Worm (Caenorhabditis elegans) whole organism, young adult: Measurements from ENCODE around the gene F58E6.11.

Source experiments
- F22D6.2 ChIP-seq: sonication (generic microtip); optimal IDR thresholded peaks from 2 replicates; lab custom pipeline; 2016; ENCODE audit warnings: mild to moderate bottlenecking, missing genetic modification characterization, missing compliant biosample characterization
- F49E8.2 ChIP-seq: sonication (generic microtip); optimal IDR thresholded peaks from 3 replicates; lab custom pipeline; 2017; ENCODE audit warnings: missing genetic modification characterization, mild to moderate bottlenecking, missing compliant biosample characterization, antibody characterized with exemption, moderate library complexity; ENCODE audit not compliant: insufficient read depth
- Y67H2A.10 ChIP-seq: fragments of 200-800 bp; sonication (Bioruptor generic); conservative IDR thresholded peaks from 2 replicates; pipeline ENCODE4 v1.3.6; 2022; ENCODE audit warnings: missing genetic modification reagents, missing genetic modification characterization, missing compliant biosample characterization
- Y79H2A.3 ChIP-seq: fragments of 200-800 bp; sonication (Bioruptor generic); conservative IDR thresholded peaks from 2 replicates; pipeline ENCODE4 v1.3.6; 2022; ENCODE audit warnings: missing genetic modification reagents, missing genetic modification characterization, missing compliant biosample characterization
- Y95B8A.8 ChIP-seq: fragments of 200-800 bp; sonication (Bioruptor generic); IDR thresholded peaks from 2 replicates; pipeline ENCODE4 v1.3.6; 2022; ENCODE audit warnings: missing genetic modification reagents, missing genetic modification characterization, missing compliant biosample characterization
- bed-2 ChIP-seq: fragments of 200-800 bp; sonication (Bioruptor generic); IDR thresholded peaks from 2 replicates; pipeline ENCODE4 v1.3.6; 2022; ENCODE audit warnings: missing genetic modification reagents, missing genetic modification characterization, missing compliant biosample characterization
- cebp-2 ChIP-seq: fragments of 200-800 bp; sonication (Bioruptor generic); IDR thresholded peaks from 2 replicates; pipeline ENCODE4 v1.3.6; 2022; ENCODE audit warnings: missing genetic modification characterization, missing compliant biosample characterization
- ceh-100 ChIP-seq: fragments of 200-800 bp; sonication (Bioruptor generic); IDR thresholded peaks from 2 replicates; pipeline ENCODE4 v1.3.6; 2022; ENCODE audit warnings: missing genetic modification reagents, missing genetic modification characterization, missing compliant biosample characterization
- ceh-40 ChIP-seq: fragments of 200-800 bp; sonication (Bioruptor generic); IDR thresholded peaks from 2 replicates; pipeline ENCODE4 v1.3.6; 2022; ENCODE audit warnings: missing genetic modification characterization, missing compliant biosample characterization
- ceh-79 ChIP-seq: sonication (generic microtip); optimal IDR thresholded peaks from 2 replicates; lab custom pipeline; 2017; ENCODE audit warnings: mild to moderate bottlenecking, missing genetic modification characterization, missing compliant biosample characterization
- chd-7 ChIP-seq: sonication (generic microtip); optimal IDR thresholded peaks from 2 replicates; lab custom pipeline; 2016; ENCODE audit warnings: mild to moderate bottlenecking, missing genetic modification characterization, moderate library complexity, missing compliant biosample characterization
- dox-1 ChIP-seq: fragments of 200-800 bp; sonication (Bioruptor generic); IDR thresholded peaks from 2 replicates; pipeline ENCODE4 v1.3.6; 2022; ENCODE audit warnings: missing genetic modification reagents, missing genetic modification characterization, missing compliant biosample characterization
- dpl-1 ChIP-seq: fragments of 150-350 bp; optimal IDR thresholded peaks from 2 replicates; lab custom pipeline; 2014; ENCODE audit warnings: missing biosample characterization, missing genetic modification reagents, missing genetic modification characterization
- egrh-3 ChIP-seq: fragments of 200-800 bp; sonication (Bioruptor generic); IDR thresholded peaks from 2 replicates; pipeline ENCODE4 v1.3.6; 2022; ENCODE audit warnings: missing genetic modification reagents, missing genetic modification characterization, missing compliant biosample characterization
- ets-4 ChIP-seq: fragments of 200-800 bp; sonication (Bioruptor generic); optimal IDR thresholded peaks from 2 replicates; lab custom pipeline; 2018; ENCODE audit warnings: mild to moderate bottlenecking, missing genetic modification characterization, missing compliant biosample characterization
- gei-17 ChIP-seq: fragments of 200-800 bp; sonication (Bioruptor generic); optimal IDR thresholded peaks from 2 replicates; lab custom pipeline; 2018; ENCODE audit warnings: mild to moderate bottlenecking, missing genetic modification characterization, missing compliant biosample characterization
- hsf-1 ChIP-seq: fragments of 200-800 bp; sonication (Bioruptor generic); IDR thresholded peaks from 2 replicates; pipeline ENCODE4 v1.3.6; 2022; ENCODE audit warnings: missing genetic modification reagents, missing genetic modification characterization, missing compliant biosample characterization
- lag-1 ChIP-seq: fragments of 200-800 bp; sonication (Bioruptor generic); IDR thresholded peaks from 2 replicates; pipeline ENCODE4 v1.3.6; 2022; ENCODE audit warnings: missing genetic modification reagents, missing genetic modification characterization, missing compliant biosample characterization
- lin-40 ChIP-seq: sonication (generic microtip); optimal IDR thresholded peaks from 2 replicates; lab custom pipeline; 2016; ENCODE audit warnings: missing genetic modification characterization, mild to moderate bottlenecking, missing compliant biosample characterization, missing genotype, missing genetic modification reagents
- lin-54 ChIP-seq: fragments of 200-800 bp; sonication (Bioruptor generic); optimal IDR thresholded peaks from 2 replicates; lab custom pipeline; 2018; ENCODE audit warnings: mild to moderate bottlenecking, missing genetic modification characterization, missing compliant biosample characterization
- lir-1 ChIP-seq: fragments of 200-800 bp; sonication (Bioruptor generic); conservative IDR thresholded peaks from 2 replicates; pipeline ENCODE4 v1.3.6; 2022; ENCODE audit warnings: missing genetic modification reagents, missing genetic modification characterization, missing compliant biosample characterization
- madf-3 ChIP-seq: fragments of 200-800 bp; sonication (Bioruptor generic); IDR thresholded peaks from 2 replicates; pipeline ENCODE4 v1.3.6; 2022; ENCODE audit warnings: missing genetic modification reagents, missing genetic modification characterization, missing compliant biosample characterization
- nhr-120 ChIP-seq: fragments of 200-800 bp; sonication (Bioruptor generic); IDR thresholded peaks from 2 replicates; pipeline ENCODE4 v1.3.6; 2022; ENCODE audit warnings: missing genetic modification characterization, missing compliant biosample characterization
- rpc-1 ChIP-seq, 2 experiments: fragments of 150-350 bp in 1 of 2; sonication (generic microtip) in 1 of 2; optimal IDR thresholded peaks; 2 replicates each; lab custom pipeline; 2014 to 2018; ENCODE audit warnings: missing biosample characterization in 1 of 2, missing genetic modification characterization in 1 of 2, missing genetic modification reagents in 1 of 2, missing genotype in 1 of 2
- sea-2 ChIP-seq: fragments of 200-800 bp; sonication (Bioruptor generic); IDR thresholded peaks from 2 replicates; pipeline ENCODE4 v1.3.6; 2022; ENCODE audit warnings: missing genetic modification characterization, missing compliant biosample characterization
- snpc-1.3 ChIP-seq: sonication (generic microtip); optimal IDR thresholded peaks from 2 replicates; lab custom pipeline; 2017; ENCODE audit warnings: missing genetic modification characterization, mild to moderate bottlenecking, missing compliant biosample characterization, antibody characterized with exemption, moderate library complexity, missing genotype, missing genetic modification reagents; ENCODE audit not compliant: insufficient read depth
- snpc-4 ChIP-seq, 5 experiments: fragments of 150-350 bp in 1 of 5; sonication (generic microtip) in 4 of 5; optimal IDR thresholded peaks; 2 replicates each; lab custom pipeline; 2014 to 2018; ENCODE audit warnings: missing genetic modification characterization in 5 of 5, missing biosample characterization in 3 of 5, antibody characterized with exemption in 2 of 5, mild to moderate bottlenecking in 2 of 5, missing compliant biosample characterization in 2 of 5, missing genotype in 2 of 5, moderate library complexity in 2 of 5, missing genetic modification reagents in 1 of 5
- somi-1 ChIP-seq: fragments of 200-800 bp; sonication (Bioruptor generic); optimal IDR thresholded peaks from 2 replicates; lab custom pipeline; 2018; ENCODE audit warnings: mild to moderate bottlenecking, missing genetic modification characterization, missing compliant biosample characterization
- zfh-2 ChIP-seq: fragments of 200-800 bp; sonication (Bioruptor generic); conservative IDR thresholded peaks from 2 replicates; pipeline ENCODE4 v1.3.6; 2022; ENCODE audit warnings: missing genetic modification reagents, missing genetic modification characterization, missing compliant biosample characterization
- ztf-22 ChIP-seq: fragments of 200-800 bp; sonication (Bioruptor generic); optimal IDR thresholded peaks from 2 replicates; lab custom pipeline; 2018; ENCODE audit warnings: mild to moderate bottlenecking, missing genetic modification characterization, moderate library complexity, missing compliant biosample characterization
- ztf-26 ChIP-seq: sonication (generic microtip); optimal IDR thresholded peaks from 2 replicates; lab custom pipeline; 2017; ENCODE audit warnings: missing genetic modification characterization, missing compliant biosample characterization

Gene F58E6.11

DNA sequence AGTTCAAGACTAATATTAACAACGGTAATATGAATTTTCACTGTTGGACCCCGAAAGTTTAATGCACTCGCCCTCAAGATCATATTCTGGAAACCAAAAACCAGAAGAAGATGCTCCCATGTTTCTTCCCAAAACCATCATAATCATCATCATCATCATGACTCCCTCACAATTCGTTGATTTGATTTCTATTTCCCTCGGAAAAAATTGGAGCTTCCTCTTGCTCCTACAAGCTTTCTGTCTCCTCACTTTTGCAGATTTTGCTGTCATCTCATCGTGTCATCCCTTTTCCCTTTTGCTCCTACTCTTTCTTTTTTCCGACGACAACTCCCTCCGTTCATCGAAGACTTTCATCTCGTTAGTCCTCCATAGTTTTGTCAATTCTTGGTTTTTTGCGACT, 14.2 kb upstream of the F58E6.11 start, which contains the start of gene F46B6.2:
F46B6.2 (plus strand) TSS at position 316 of the 400 bp plus-strand sequence.
- TF ChIP-seq Y67H2A.10 (GFP tag; lab: Robert Waterston, UW) (no peak), lin-54 (GFP tag; lab: Kevin White, UChicago) (no peak), gei-17 (GFP tag; lab: Kevin White, UChicago) (no peak), rpc-1 (optimal IDR thresholded peaks at IDR 0.05; lab: Kevin White, UChicago) (no peak), rpc-1 (tag; optimal IDR thresholded peaks at IDR 0.05; lab: Kevin White, UChicago) (no peak), Y79H2A.3 (GFP tag; lab: Robert Waterston, UW) (no peak), cebp-2 (GFP tag; lab: Robert Waterston, UW) (no peak), lin-40 (tag; lab: Kevin White, UChicago) (no peak), ceh-100 (GFP tag; lab: Robert Waterston, UW) (no peak), bed-2 (no peak), zfh-2 (no peak), F22D6.2 (no peak), ztf-22 (GFP tag; lab: Kevin White, UChicago) (no peak), hsf-1 (GFP tag; lab: Robert Waterston, UW) (no peak), ztf-26 (tag; lab: Kevin White, UChicago) (no peak), snpc-4 (GFP tag; optimal IDR thresholded peaks at IDR 0.05; lab: Kevin White, UChicago) (no peak), snpc-4 (tag; optimal IDR thresholded peaks at IDR 0.05; lab: Kevin White, UChicago) (no peak), lag-1 (GFP tag; lab: Robert Waterston, UW) (no peak), ceh-79 (tag; lab: Kevin White, UChicago) (no peak)

ce11 chrV:9771311-9771710, 13.5 kb upstream of the F58E6.11 start:
- TF ChIP-seq chd-7 (tag; lab: Kevin White, UChicago) (no peak), ceh-40 (GFP tag; lab: Robert Waterston, UW) (no peak), dox-1 (no peak), lir-1 (no peak), F22D6.2 (no peak), F49E8.2 (tag; lab: Kevin White, UChicago) (no peak), ets-4 (GFP tag; lab: Kevin White, UChicago) (no peak), dpl-1 (GFP tag; lab: Kevin White, UChicago) (no peak), nhr-120 (GFP tag; lab: Robert Waterston, UW) (no peak), ztf-22 (GFP tag; lab: Kevin White, UChicago) (no peak), lin-54 (GFP tag; lab: Kevin White, UChicago) (no peak), snpc-1.3 (tag; lab: Kevin White, UChicago) (no peak)

ce11 chrV:9768828-9769778, 11.3 kb upstream of the F58E6.11 start, which contains the start of gene unc-42:
TSS of gene unc-42 (minus strand) at chrV:9769391.
- TF ChIP-seq sea-2 (GFP tag; lab: Robert Waterston, UW) (0 out of 2 replicates have a peak, but pooled peaks have one; percentile 38), ceh-100 (GFP tag; lab: Robert Waterston, UW) (no peak), zfh-2 (peak; percentile 98), Y95B8A.8 (GFP tag; lab: Robert Waterston, UW) (0 out of 2 replicates have a peak, but pooled peaks have one; percentile 12), somi-1 (GFP tag; lab: Kevin White, UChicago) (peak; percentile 17), madf-3 (GFP tag; lab: Robert Waterston, UW) (no peak), egrh-3 (GFP tag; lab: Robert Waterston, UW) (peak; percentile 81)
- TF ChIP-seq, all 124 proteins: peak for 5
